Worm (Caenorhabditis elegans) whole organism, L4 larva: ENCODE data around the gene Y73F8A.35.
"Not testable (repeated sequence)": the region's sequence is repeated elsewhere in the genome, so short reads cannot be mapped to it uniquely, and the experiment has no call there.

Experiments used
- T26A8.4 ChIP-seq: fragments of 200-800 bp; sonication (Bioruptor generic); IDR thresholded peaks from 2 replicates; pipeline ENCODE4 v1.3.6; 2022; ENCODE audit warnings: missing genetic modification characterization, missing compliant biosample characterization
- Y105C5A.15 ChIP-seq: fragments of 200-800 bp; sonication (Bioruptor generic); IDR thresholded peaks from 2 replicates; pipeline ENCODE4 v1.3.6; 2022; ENCODE audit warnings: missing genetic modification characterization, missing compliant biosample characterization
- Y75B8A.6 ChIP-seq: fragments of 200-800 bp; sonication (Bioruptor generic); IDR thresholded peaks from 2 replicates; pipeline ENCODE4 v1.3.6; 2022; ENCODE audit warnings: missing genetic modification reagents, missing genetic modification characterization, missing compliant biosample characterization
- ZK337.2 ChIP-seq: fragments of 200-800 bp; sonication (Bioruptor generic); IDR thresholded peaks from 2 replicates; pipeline ENCODE4 v1.3.6; 2022; ENCODE audit warnings: missing genetic modification reagents, missing genetic modification characterization, missing compliant biosample characterization
- ZK546.5 ChIP-seq, 2 experiments: sonication (generic microtip); optimal IDR thresholded peaks; 2 replicates each; lab custom pipeline; 2017; ENCODE audit warnings: missing biosample characterization in 2 of 2, missing genetic modification characterization in 2 of 2
- aha-1 ChIP-seq: fragments of 150-350 bp; peaks from one replicate; lab custom pipeline; 2014; ENCODE audit warnings: missing biosample characterization, missing genetic modification characterization
- arid-1 ChIP-seq: fragments of 200-800 bp; sonication (Bioruptor generic); conservative IDR thresholded peaks from 2 replicates; pipeline ENCODE4 v1.3.6; 2022; ENCODE audit warnings: missing genetic modification reagents, missing genetic modification characterization, missing compliant biosample characterization
- ceh-20 ChIP-seq: fragments of 200-800 bp; sonication (Bioruptor generic); IDR thresholded peaks from 2 replicates; pipeline ENCODE4 v1.3.6; 2022; ENCODE audit warnings: missing genetic modification reagents, missing genetic modification characterization, missing compliant biosample characterization
- ceh-28 ChIP-seq: fragments of 150-350 bp; optimal IDR thresholded peaks from 2 replicates; lab custom pipeline; 2014; ENCODE audit warnings: missing biosample characterization, missing genetic modification reagents, missing genetic modification characterization
- ceh-44 ChIP-seq: fragments of 200-800 bp; sonication (Bioruptor generic); IDR thresholded peaks from 2 replicates; pipeline ENCODE4 v1.3.6; 2022; ENCODE audit warnings: missing genetic modification reagents, missing genetic modification characterization, missing compliant biosample characterization
- ces-1 ChIP-seq: fragments of 150-350 bp; sonication (generic microtip); optimal IDR thresholded peaks from 4 replicates; lab custom pipeline; 2014; ENCODE audit warnings: missing biosample characterization, missing genetic modification reagents, missing genetic modification characterization
- ctbp-1 ChIP-seq: fragments of 200-800 bp; sonication (Bioruptor generic); IDR thresholded peaks from 2 replicates; pipeline ENCODE4 v1.3.6; 2022; ENCODE audit warnings: missing genetic modification reagents, missing genetic modification characterization, missing compliant biosample characterization
- daf-12 ChIP-seq: fragments of 150-350 bp; optimal IDR thresholded peaks from 2 replicates; lab custom pipeline; 2014; ENCODE audit warnings: missing biosample characterization, missing genetic modification reagents, missing genetic modification characterization
- daf-16 ChIP-seq, 3 experiments: sonication (generic microtip); optimal IDR thresholded peaks; 2 replicates each; lab custom pipeline; 2016 to 2017; ENCODE audit warnings: missing genetic modification characterization in 3 of 3, missing genetic modification reagents in 3 of 3, mild to moderate bottlenecking in 2 of 3, missing compliant biosample characterization in 2 of 3, missing biosample characterization in 1 of 3, moderate library complexity in 1 of 3
- daf-8 ChIP-seq: fragments of 200-800 bp; sonication (Bioruptor generic); IDR thresholded peaks from 2 replicates; pipeline ENCODE4 v1.3.6; 2022; ENCODE audit warnings: missing genetic modification characterization, missing compliant biosample characterization
- dmd-6 ChIP-seq: fragments of 200-800 bp; sonication (Bioruptor generic); IDR thresholded peaks from 2 replicates; pipeline ENCODE4 v1.3.6; 2022; ENCODE audit warnings: missing genetic modification reagents, missing genetic modification characterization, missing compliant biosample characterization
- dpl-1 ChIP-seq: fragments of 150-350 bp; optimal IDR thresholded peaks from 2 replicates; lab custom pipeline; 2014; ENCODE audit warnings: missing biosample characterization, missing genetic modification reagents, missing genetic modification characterization
- duxl-1 ChIP-seq: sonication (generic microtip); optimal IDR thresholded peaks from 2 replicates; lab custom pipeline; 2016; ENCODE audit warnings: mild to moderate bottlenecking, missing genetic modification characterization, moderate library complexity, missing compliant biosample characterization; ENCODE audit not compliant: poor library complexity
- dve-1 ChIP-seq: sonication (generic microtip); optimal IDR thresholded peaks from 2 replicates; lab custom pipeline; 2017; ENCODE audit warnings: antibody characterized with exemption, mild to moderate bottlenecking, missing genetic modification characterization, missing compliant biosample characterization; ENCODE audit not compliant: insufficient read depth
- hmg-1.1 ChIP-seq: fragments of 200-800 bp; sonication (Bioruptor generic); IDR thresholded peaks from 2 replicates; pipeline ENCODE4 v1.3.6; 2022; ENCODE audit warnings: missing genetic modification reagents, missing genetic modification characterization, missing compliant biosample characterization
- lin-38 ChIP-seq: fragments of 200-800 bp; sonication (Bioruptor generic); IDR thresholded peaks from 2 replicates; pipeline ENCODE4 v1.3.6; 2022; ENCODE audit warnings: missing genetic modification reagents, missing genetic modification characterization, missing compliant biosample characterization
- lsy-2 ChIP-seq, 2 experiments: fragments of 150-350 bp in 1 of 2; sonication (generic microtip) in 1 of 2; optimal IDR thresholded peaks; 2 replicates each; lab custom pipeline; 2014 to 2017; ENCODE audit warnings: missing biosample characterization in 2 of 2, missing genetic modification characterization in 2 of 2
- madf-5 ChIP-seq, 2 experiments: fragments of 200-800 bp; sonication (Bioruptor generic); IDR thresholded peaks; 2 replicates each; pipeline ENCODE4 v1.3.6; 2022; ENCODE audit warnings: missing compliant biosample characterization in 2 of 2, missing genetic modification characterization in 2 of 2
- madf-9 ChIP-seq: fragments of 200-800 bp; sonication (Bioruptor generic); conservative IDR thresholded peaks from 2 replicates; pipeline ENCODE4 v1.3.6; 2022; ENCODE audit warnings: missing genetic modification reagents, missing genetic modification characterization, missing compliant biosample characterization
- mdt-29 ChIP-seq: fragments of 200-800 bp; sonication (Bioruptor generic); IDR thresholded peaks from 2 replicates; pipeline ENCODE4 v1.3.6; 2022; ENCODE audit warnings: missing genetic modification reagents, missing genetic modification characterization, missing compliant biosample characterization
- mep-1 ChIP-seq: fragments of 150-350 bp; sonication (generic microtip); optimal IDR thresholded peaks from 3 replicates; lab custom pipeline; 2014; ENCODE audit warnings: missing biosample characterization, missing genetic modification characterization
- mxl-2 ChIP-seq: fragments of 200-800 bp; sonication (Bioruptor generic); conservative IDR thresholded peaks from 2 replicates; pipeline ENCODE4 v1.3.6; 2022; ENCODE audit warnings: missing genetic modification reagents, missing genetic modification characterization, missing compliant biosample characterization
- nhr-41 ChIP-seq: fragments of 200-800 bp; sonication (Bioruptor generic); IDR thresholded peaks from 2 replicates; pipeline ENCODE4 v1.3.6; 2022; ENCODE audit warnings: missing genetic modification reagents, missing genetic modification characterization, missing compliant biosample characterization
- nhr-6 ChIP-seq: fragments of 150-350 bp; optimal IDR thresholded peaks from 2 replicates; lab custom pipeline; 2014; ENCODE audit warnings: missing biosample characterization, missing genetic modification characterization
- pha-4 ChIP-seq, 2 experiments: fragments of 150-350 bp in 1 of 2; fragments of 200-800 bp in 1 of 2; sonication (Bioruptor generic) in 1 of 2; IDR thresholded peaks in 1 of 2; optimal IDR thresholded peaks in 1 of 2; 2 replicates each; pipeline versions ENCODE4 v1.3.6 to Lab custom; 2014 to 2022; ENCODE audit warnings: missing genetic modification characterization in 2 of 2, missing genetic modification reagents in 2 of 2, missing biosample characterization in 1 of 2, missing compliant biosample characterization in 1 of 2
- php-3 ChIP-seq: fragments of 200-800 bp; sonication (Bioruptor generic); IDR thresholded peaks from 2 replicates; pipeline ENCODE4 v1.3.6; 2022; ENCODE audit warnings: missing genetic modification reagents, missing genetic modification characterization, missing compliant biosample characterization
- pqm-1 ChIP-seq: sonication (generic microtip); optimal IDR thresholded peaks from 2 replicates; lab custom pipeline; 2017; ENCODE audit warnings: missing biosample characterization, missing genetic modification characterization
- rbr-2 ChIP-seq: sonication (generic microtip); optimal IDR thresholded peaks from 2 replicates; lab custom pipeline; 2016; ENCODE audit warnings: missing genotype, missing genetic modification characterization, missing compliant biosample characterization
- snpc-1.2 ChIP-seq: fragments of 200-800 bp; sonication (Bioruptor generic); IDR thresholded peaks from 2 replicates; pipeline ENCODE4 v1.3.6; 2022; ENCODE audit warnings: missing genetic modification reagents, missing genetic modification characterization, missing compliant biosample characterization
- spr-1 ChIP-seq: sonication (generic microtip); optimal IDR thresholded peaks from 2 replicates; lab custom pipeline; 2016; ENCODE audit warnings: mild to moderate bottlenecking, missing genetic modification characterization, missing compliant biosample characterization
- tag-97 ChIP-seq: fragments of 200-800 bp; sonication (Bioruptor generic); IDR thresholded peaks from 2 replicates; pipeline ENCODE4 v1.3.6; 2022; ENCODE audit warnings: missing genetic modification characterization, missing compliant biosample characterization
- tra-1 ChIP-seq: fragments of 200-800 bp; sonication (Bioruptor generic); IDR thresholded peaks from 2 replicates; pipeline ENCODE4 v1.3.6; 2022; ENCODE audit warnings: missing genetic modification reagents, missing genetic modification characterization, missing compliant biosample characterization
- unc-62 ChIP-seq, 3 experiments: fragments of 150-350 bp in 1 of 3; sonication (generic microtip); optimal IDR thresholded peaks in 2 of 3; peaks in 1 of 3; 1 replicate in 1 of 3; 2 replicates in 2 of 3; lab custom pipeline; 2014 to 2017; ENCODE audit warnings: missing biosample characterization in 3 of 3, missing genetic modification characterization in 3 of 3, missing genetic modification reagents in 3 of 3, missing genotype in 1 of 3
- vab-7 ChIP-seq: fragments of 200-800 bp; sonication (Bioruptor generic); IDR thresholded peaks from 2 replicates; pipeline ENCODE4 v1.3.6; 2022; ENCODE audit warnings: missing genetic modification reagents, missing genetic modification characterization, missing compliant biosample characterization
- zfp-2 ChIP-seq: sonication (generic microtip); optimal IDR thresholded peaks from 2 replicates; lab custom pipeline; 2016; ENCODE audit warnings: mild to moderate bottlenecking, missing genetic modification characterization, missing compliant biosample characterization
- zfp-3 ChIP-seq: fragments of 200-800 bp; sonication (Bioruptor generic); conservative IDR thresholded peaks from 2 replicates; pipeline ENCODE4 v1.3.6; 2022; ENCODE audit warnings: missing genetic modification reagents, missing genetic modification characterization, missing compliant biosample characterization

Y73F8A.35 gene

DNA sequence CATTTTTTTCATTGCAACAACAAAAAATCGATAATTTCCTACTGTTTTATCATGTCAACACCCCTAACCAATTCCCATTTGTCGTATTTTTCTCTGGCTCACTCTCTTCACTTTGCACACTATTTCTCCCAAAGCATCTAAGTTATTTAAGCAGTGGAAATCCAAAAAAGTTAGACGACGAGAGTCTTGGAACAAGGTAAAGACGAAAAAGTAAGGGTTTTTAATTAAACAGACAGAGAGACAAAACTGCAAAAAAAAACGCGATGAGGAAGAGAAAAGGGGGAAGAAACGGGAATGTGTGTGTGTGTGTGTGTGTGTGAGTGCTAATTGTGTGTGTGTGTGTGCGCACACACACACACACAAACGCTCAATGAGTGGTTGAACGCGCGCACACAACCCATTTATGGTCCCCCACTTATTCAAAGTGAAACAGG is 21.5 kb upstream of the Y73F8A.35 start (continued):
- TF ChIP-seq vab-7 (GFP tag; lab: Robert Waterston, UW): no peak
- no peak for TF ChIP-seq madf-5 (GFP tag; IDR thresholded peaks at IDR 0.05; lab: Robert Waterston, UW)
- no peak for TF ChIP-seq ZK546.5 (tag; optimal IDR thresholded peaks at IDR 0.05; lab: Kevin White, UChicago)
- TF ChIP-seq dpl-1: no peak
- peak; percentile 65 for TF ChIP-seq mep-1
- no peak for TF ChIP-seq snpc-1.2 (GFP tag; lab: Robert Waterston, UW)
- peak; percentile 64 for TF ChIP-seq nhr-6
- TF ChIP-seq, all 104 proteins: peak for 10

DNA sequence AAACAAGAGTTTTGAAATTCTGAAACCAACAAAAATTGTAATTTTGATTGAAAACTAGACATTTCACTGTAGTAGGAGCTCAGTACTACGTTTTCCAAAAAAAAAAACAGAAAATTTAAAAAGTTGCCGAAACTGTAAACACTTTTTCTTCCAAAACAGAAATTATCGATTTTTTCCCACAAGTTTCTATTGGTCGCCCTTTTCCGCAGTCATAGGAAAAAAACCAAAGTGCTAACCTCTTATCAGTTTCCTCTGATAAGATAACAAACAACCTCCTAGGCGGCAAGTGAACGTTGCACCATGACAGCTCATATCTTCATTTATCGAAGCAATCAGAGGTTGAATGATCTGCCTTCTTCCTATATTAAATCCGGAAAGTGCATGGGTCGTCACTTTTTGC is 19.3 kb upstream of the Y73F8A.35 start:
- TF ChIP-seq pqm-1 (tag; lab: Kevin White, UChicago) (peak; percentile 41), zfp-2 (tag; lab: Kevin White, UChicago) (no peak), unc-62 (GFP tag; optimal IDR thresholded peaks at IDR 0.05 in 1 of 2; lab: Kevin White, UChicago) (peak in 1 of 2 experiments; percentile 3), unc-62 (tag; optimal IDR thresholded peaks at IDR 0.05; lab: Kevin White, UChicago) (no peak), T26A8.4 (GFP tag; lab: Robert Waterston, UW) (no peak), daf-12 (tag; lab: Kevin White, UChicago) (no peak), ces-1 (GFP tag; lab: Kevin White, UChicago) (no peak), lsy-2 (tag; optimal IDR thresholded peaks at IDR 0.05; lab: Kevin White, UChicago) (peak in 1 of 2 experiments; percentile 28), daf-16 (GFP tag; optimal IDR thresholded peaks at IDR 0.05; lab: Kevin White, UChicago) (no peak), daf-16 (tag; optimal IDR thresholded peaks at IDR 0.05; lab: Kevin White, UChicago) (peak; percentile 62), duxl-1 (tag; lab: Kevin White, UChicago) (peak; percentile 40), tra-1 (GFP tag; lab: Robert Waterston, UW) (0 out of 2 replicates have a peak, but pooled peaks have one; percentile 29), dve-1 (peak; percentile 23)

DNA sequence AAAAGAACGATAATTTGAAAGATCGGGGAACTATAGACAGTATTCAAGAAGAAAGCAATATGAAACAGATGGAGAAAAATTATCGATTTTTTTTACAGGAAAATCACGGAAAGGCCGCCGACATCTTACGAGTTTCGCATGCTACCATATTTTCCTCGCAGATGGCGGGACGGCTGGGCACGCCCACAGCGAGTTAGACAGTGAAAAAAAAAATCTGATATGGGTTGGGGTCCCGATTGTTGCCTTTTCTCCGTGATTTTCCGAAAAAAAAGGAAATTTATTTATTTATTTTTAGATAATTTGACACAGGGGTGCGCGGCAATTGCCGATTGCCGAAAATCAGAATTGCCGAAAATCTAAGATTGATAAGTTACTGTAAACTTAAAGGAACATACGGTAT is 15.0 kb upstream of the Y73F8A.35 start:
- no peak for TF ChIP-seq daf-8 (GFP tag; lab: Robert Waterston, UW)
- TF ChIP-seq unc-62 (GFP tag; optimal IDR thresholded peaks at IDR 0.05 in 1 of 2; lab: Kevin White, UChicago): no peak
- TF ChIP-seq unc-62 (tag; optimal IDR thresholded peaks at IDR 0.05; lab: Kevin White, UChicago): no peak
- TF ChIP-seq snpc-1.2 (GFP tag; lab: Robert Waterston, UW): peak; percentile 61; the same call in 1 of the 2 replicates
- TF ChIP-seq ceh-28: no peak

DNA sequence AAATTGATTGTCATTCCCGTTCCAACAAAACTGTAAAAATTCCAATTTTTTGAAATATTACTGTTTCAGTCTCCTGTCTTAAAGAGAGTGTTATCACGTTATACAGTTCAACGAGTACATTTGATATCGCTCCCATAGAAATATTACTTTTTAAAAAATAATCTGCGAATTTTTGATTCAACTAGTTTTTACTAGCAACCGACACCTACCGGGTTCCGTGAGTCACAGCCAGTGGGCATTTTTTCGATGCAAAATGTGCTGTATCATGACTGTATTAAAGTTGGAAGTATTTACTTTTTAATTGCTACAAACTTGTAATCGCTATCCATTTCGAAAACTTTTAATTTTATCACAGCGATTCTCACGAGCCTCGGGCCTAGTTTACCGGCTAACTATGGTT is 2.4 kb downstream of the Y73F8A.35 start:
- TF ChIP-seq aha-1 (tag; lab: Kevin White, UChicago) (peak; percentile 24), tag-97 (no peak)

DNA sequence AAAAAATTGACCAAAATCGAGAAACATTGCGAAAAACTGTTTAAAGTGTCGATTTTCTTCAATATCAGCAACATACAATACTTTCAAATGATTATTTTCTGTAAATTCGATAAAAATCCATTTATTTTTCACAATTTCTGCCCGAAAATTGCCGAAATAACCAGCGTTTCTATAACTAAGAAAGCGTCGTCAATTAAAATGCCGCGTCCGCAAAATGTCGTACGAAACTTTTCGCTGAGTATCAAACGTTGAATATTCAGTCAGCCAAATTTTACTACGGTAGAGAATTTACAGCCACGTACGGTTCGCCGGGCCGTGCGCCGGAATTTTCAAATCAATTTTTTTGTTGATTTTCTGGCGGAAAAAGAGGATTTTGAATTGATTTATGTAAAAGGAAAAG is 9.3 kb downstream of the Y73F8A.35 start:
- TF ChIP-seq Y105C5A.15 (GFP tag; lab: Robert Waterston, UW): 0 out of 2 replicates have a peak, but pooled peaks have one; percentile 67
- TF ChIP-seq arid-1 (GFP tag; lab: Robert Waterston, UW): 0 out of 2 replicates have a peak, but pooled peaks have one; percentile 35
- peak; percentile 88 for TF ChIP-seq pha-4 (GFP tag; IDR thresholded peaks at IDR 0.05; lab: Robert Waterston, UW)
- TF ChIP-seq pha-4 (tag; optimal IDR thresholded peaks at IDR 0.05; lab: Kevin White, UChicago): not testable (repeated sequence)
- TF ChIP-seq dmd-6 (GFP tag; lab: Robert Waterston, UW): peak; percentile 94
- peak; percentile 93 for TF ChIP-seq ZK337.2 (GFP tag; lab: Robert Waterston, UW)
- TF ChIP-seq vab-7 (GFP tag; lab: Robert Waterston, UW): peak; percentile 87
- peak; percentile 93 for TF ChIP-seq madf-9 (GFP tag; lab: Robert Waterston, UW)
- peak; percentile 94 for TF ChIP-seq ceh-20 (GFP tag; lab: Robert Waterston, UW)
- TF ChIP-seq hmg-1.1 (GFP tag; lab: Robert Waterston, UW): peak; percentile 84
- peak; percentile 86 for TF ChIP-seq php-3 (GFP tag; lab: Robert Waterston, UW)
- peak; percentile 87 for TF ChIP-seq Y75B8A.6 (GFP tag; lab: Robert Waterston, UW)
- peak; percentile 99 for TF ChIP-seq snpc-1.2 (GFP tag; lab: Robert Waterston, UW)
- peak; percentile 96 for TF ChIP-seq zfp-3 (GFP tag; lab: Robert Waterston, UW)
- peak; percentile 51; the same call in 1 of the 2 replicates for TF ChIP-seq nhr-41 (GFP tag; lab: Robert Waterston, UW)
- TF ChIP-seq ceh-44 (GFP tag; lab: Robert Waterston, UW): peak; percentile 43; the same call in 1 of the 2 replicates
- TF ChIP-seq tag-97: peak; percentile 88; the same call in 1 of the 2 replicates
- peak; percentile 5 for TF ChIP-seq spr-1 (tag; lab: Kevin White, UChicago)
- peak; percentile 31 for TF ChIP-seq rbr-2 (tag; lab: Kevin White, UChicago)
- TF ChIP-seq mxl-2 (GFP tag; lab: Robert Waterston, UW): 0 out of 2 replicates have a peak, but pooled peaks have one; percentile 56
- peak; percentile 96 for TF ChIP-seq lin-38 (GFP tag; lab: Robert Waterston, UW)
- TF ChIP-seq ctbp-1 (GFP tag; lab: Robert Waterston, UW): peak; percentile 75
- TF ChIP-seq mdt-29 (GFP tag; lab: Robert Waterston, UW): peak; percentile 95
